Worm (Caenorhabditis elegans) whole organism, L2 larva: Measurements from ENCODE around the gene K08F4.3.

Experiments
- C34F6.9 ChIP-seq: fragments of 150-350 bp; optimal IDR thresholded peaks from 2 replicates; lab custom pipeline; 2014; ENCODE audit warnings: missing biosample characterization, missing genetic modification characterization
- F13H6.1 ChIP-seq: sonication (generic microtip); optimal IDR thresholded peaks from 2 replicates; lab custom pipeline; 2016; ENCODE audit warnings: missing genetic modification characterization, missing compliant biosample characterization
- Y55F3AM.14 ChIP-seq: fragments of 200-800 bp; sonication (Bioruptor generic); optimal IDR thresholded peaks from 2 replicates; lab custom pipeline; 2018; ENCODE audit warnings: mild to moderate bottlenecking, missing genetic modification characterization, missing compliant biosample characterization
- aly-2 ChIP-seq: fragments of 150-350 bp; optimal IDR thresholded peaks from 2 replicates; lab custom pipeline; 2014; ENCODE audit warnings: missing biosample characterization, missing genetic modification characterization
- ceh-16 ChIP-seq: fragments of 150-350 bp; optimal IDR thresholded peaks from 2 replicates; lab custom pipeline; 2014; ENCODE audit warnings: missing biosample characterization, missing genetic modification characterization
- crh-2 ChIP-seq: sonication (generic microtip); optimal IDR thresholded peaks from 2 replicates; lab custom pipeline; 2017; ENCODE audit warnings: missing biosample characterization, missing genetic modification characterization
- dmd-4 ChIP-seq: sonication (generic microtip); optimal IDR thresholded peaks from 2 replicates; lab custom pipeline; 2017; ENCODE audit warnings: missing biosample characterization, missing genetic modification characterization
- elt-1 ChIP-seq: fragments of 150-350 bp; optimal IDR thresholded peaks from 2 replicates; lab custom pipeline; 2014; ENCODE audit warnings: missing biosample characterization, missing genetic modification characterization
- elt-3 ChIP-seq: sonication (generic microtip); optimal IDR thresholded peaks from 2 replicates; lab custom pipeline; 2017; ENCODE audit warnings: missing biosample characterization, missing genetic modification characterization
- fos-1 ChIP-seq: fragments of 150-350 bp; optimal IDR thresholded peaks from 2 replicates; lab custom pipeline; 2014; ENCODE audit warnings: missing biosample characterization, missing genetic modification characterization
- gmeb-1 ChIP-seq: fragments of 150-350 bp; optimal IDR thresholded peaks from 2 replicates; lab custom pipeline; 2014; ENCODE audit warnings: missing biosample characterization, missing genetic modification characterization
- lin-11 ChIP-seq: fragments of 150-350 bp; sonication (generic microtip); optimal IDR thresholded peaks from 2 replicates; lab custom pipeline; 2014; ENCODE audit warnings: missing biosample characterization, missing genetic modification characterization, inconsistent platforms, mixed read lengths
- lin-13 ChIP-seq: fragments of 150-350 bp; optimal IDR thresholded peaks from 2 replicates; lab custom pipeline; 2014; ENCODE audit warnings: missing biosample characterization, missing genetic modification reagents, missing genetic modification characterization
- lin-39 ChIP-seq: fragments of 150-350 bp; optimal IDR thresholded peaks from 2 replicates; lab custom pipeline; 2014; ENCODE audit warnings: missing biosample characterization, missing genetic modification reagents, missing genetic modification characterization
- lsy-2 ChIP-seq, 2 experiments: fragments of 150-350 bp in 1 of 2; sonication (generic microtip) in 1 of 2; optimal IDR thresholded peaks; 2 replicates each; lab custom pipeline; 2014 to 2017; ENCODE audit warnings: missing biosample characterization in 2 of 2, missing genetic modification characterization in 2 of 2
- mbf-1 ChIP-seq: sonication (generic microtip); optimal IDR thresholded peaks from 2 replicates; lab custom pipeline; 2017; ENCODE audit warnings: missing biosample characterization, missing genetic modification characterization
- nhr-10 ChIP-seq: sonication (generic microtip); optimal IDR thresholded peaks from 2 replicates; lab custom pipeline; 2017; ENCODE audit warnings: missing biosample characterization, missing genetic modification characterization
- nhr-129 ChIP-seq: fragments of 150-350 bp; optimal IDR thresholded peaks from 2 replicates; lab custom pipeline; 2014; ENCODE audit warnings: missing biosample characterization, missing genetic modification characterization
- nhr-21 ChIP-seq: fragments of 150-350 bp; optimal IDR thresholded peaks from 2 replicates; lab custom pipeline; 2014; ENCODE audit warnings: missing biosample characterization, missing genetic modification characterization
- nhr-23 ChIP-seq: fragments of 150-350 bp; optimal IDR thresholded peaks from 2 replicates; lab custom pipeline; 2014; ENCODE audit warnings: missing biosample characterization, missing genetic modification reagents, missing genetic modification characterization
- nhr-237 ChIP-seq: fragments of 150-350 bp; optimal IDR thresholded peaks from 2 replicates; lab custom pipeline; 2014; ENCODE audit warnings: missing biosample characterization, missing genetic modification characterization
- nhr-25 ChIP-seq: fragments of 150-350 bp; sonication (generic microtip); optimal IDR thresholded peaks from 3 replicates; lab custom pipeline; 2014; ENCODE audit warnings: missing biosample characterization, missing genetic modification characterization
- nhr-77 ChIP-seq: fragments of 150-350 bp; optimal IDR thresholded peaks from 2 replicates; lab custom pipeline; 2014; ENCODE audit warnings: missing biosample characterization, missing genetic modification characterization
- skn-1 ChIP-seq: sonication (generic microtip); optimal IDR thresholded peaks from 2 replicates; lab custom pipeline; 2017; ENCODE audit warnings: missing biosample characterization, missing genetic modification characterization
- sma-3 ChIP-seq: sonication (generic microtip); optimal IDR thresholded peaks from 2 replicates; lab custom pipeline; 2016; ENCODE audit warnings: missing genetic modification reagents, missing genetic modification characterization, missing compliant biosample characterization
- sma-9 ChIP-seq, 2 experiments: fragments of 150-350 bp in 1 of 2; sonication (generic microtip) in 1 of 2; optimal IDR thresholded peaks; 2 replicates each; lab custom pipeline; 2014 to 2016; ENCODE audit warnings: missing genetic modification characterization in 2 of 2, mild to moderate bottlenecking in 1 of 2, missing biosample characterization in 1 of 2, missing compliant biosample characterization in 1 of 2, missing genetic modification reagents in 1 of 2, moderate library complexity in 1 of 2
- unc-39 ChIP-seq: fragments of 150-350 bp; optimal IDR thresholded peaks from 2 replicates; lab custom pipeline; 2014; ENCODE audit warnings: missing biosample characterization, missing genetic modification characterization
- unc-55 ChIP-seq: fragments of 150-350 bp; sonication (generic microtip); optimal IDR thresholded peaks from 3 replicates; lab custom pipeline; 2014; ENCODE audit warnings: missing biosample characterization, missing genetic modification reagents, missing genetic modification characterization
- unc-62 ChIP-seq: fragments of 150-350 bp; optimal IDR thresholded peaks from 2 replicates; lab custom pipeline; 2014; ENCODE audit warnings: missing biosample characterization, missing genetic modification reagents, missing genetic modification characterization

The K08F4.3 gene

DNA sequence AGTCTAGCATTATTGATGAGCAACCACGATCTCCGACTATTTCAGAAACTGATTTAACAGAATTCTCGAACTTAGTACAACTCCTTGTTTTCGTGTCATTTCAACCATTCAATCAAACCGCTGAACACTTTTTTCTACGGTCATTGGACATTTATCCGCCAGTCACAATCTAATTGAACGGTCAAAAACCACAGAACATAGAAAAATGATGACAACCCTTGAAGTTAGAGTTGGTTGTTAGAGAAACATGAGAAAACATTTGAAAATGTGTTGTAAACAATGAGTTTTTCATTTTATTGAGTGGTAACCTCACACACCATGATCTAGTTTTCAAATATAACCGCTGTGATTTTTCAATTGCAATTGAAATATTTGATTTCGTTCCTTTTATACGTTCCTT, 15.4 kb downstream of the K08F4.3 start:
- TF ChIP-seq lin-39 (tag; lab: Kevin White, UChicago) (no peak), skn-1 (tag; lab: Kevin White, UChicago) (peak; percentile 78)

DNA sequence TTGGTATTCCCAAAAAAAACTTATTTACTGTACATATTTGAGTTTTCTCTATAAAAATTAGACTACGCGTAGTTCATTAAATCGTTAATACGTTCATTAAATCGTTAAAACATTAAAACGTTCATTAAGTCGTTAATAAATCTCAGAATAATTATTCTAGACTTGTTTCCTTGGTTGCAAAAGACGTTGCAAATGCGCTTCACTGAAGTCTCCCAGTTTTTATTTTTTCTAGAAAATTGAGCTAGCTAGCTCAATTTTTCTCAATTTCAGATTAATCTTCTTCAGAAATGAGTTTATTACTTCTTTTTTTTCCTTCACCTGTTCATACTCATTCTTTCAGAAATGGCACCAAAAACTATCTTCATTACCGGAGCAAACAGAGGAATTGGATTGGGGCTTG, 15.9 kb downstream of the K08F4.3 start:
- no peak for TF ChIP-seq aly-2 (tag; lab: Kevin White, UChicago)
- TF ChIP-seq nhr-237 (tag; lab: Kevin White, UChicago), result no peak
- TF ChIP-seq fos-1, result no peak

DNA sequence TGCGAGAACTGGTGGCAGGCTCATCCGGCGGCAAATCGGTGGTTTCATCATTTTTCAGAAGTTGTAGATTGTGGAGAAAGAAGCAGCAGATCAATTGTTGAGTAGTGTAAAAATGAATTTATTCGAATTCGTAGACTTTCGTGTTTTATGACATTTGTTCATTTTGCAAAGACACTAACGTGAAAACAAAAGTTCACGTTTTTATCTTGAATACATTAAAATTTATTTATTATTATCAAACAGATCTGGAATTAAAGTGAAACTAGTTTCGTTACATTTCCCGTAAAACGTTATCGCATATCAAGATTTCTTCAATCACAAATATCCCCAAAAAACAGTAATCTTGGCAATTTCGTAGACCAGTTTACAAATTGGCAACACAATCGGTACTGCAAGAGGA, 17.8 kb downstream of the K08F4.3 start, which contains the start of gene T14G10.8:
TSS of gene T14G10.8 (minus strand) at position 101 of the 400 bp plus-strand sequence.
- no peak for TF ChIP-seq nhr-23 (tag; lab: Kevin White, UChicago)
- TF ChIP-seq nhr-129 (tag; lab: Kevin White, UChicago), result no peak
- TF ChIP-seq unc-55, result no peak
- no peak for TF ChIP-seq unc-62 (GFP tag; lab: Kevin White, UChicago)
- no peak for TF ChIP-seq dmd-4 (tag; lab: Kevin White, UChicago)
- TF ChIP-seq F13H6.1, result no peak
- no peak for TF ChIP-seq elt-1 (tag; lab: Kevin White, UChicago)
- no peak for TF ChIP-seq unc-39 (tag; lab: Kevin White, UChicago)

- TF ChIP-seq crh-2 (tag; lab: Kevin White, UChicago), result no peak
Observed at ce11 chrIV:10148938-10149337, 19.9 kb downstream of the K08F4.3 start, which contains the start of gene pigs-1. Gene pigs-1, minus strand, starts transcription at chrIV:10149038.

ce11 chrIV:10150552-10151004, 21.5 kb downstream of the K08F4.3 start, which contains the start of gene tsp-12:
Gene tsp-12, minus strand, starts transcription at chrIV:10150602.
- no peak for TF ChIP-seq lin-11 (tag; lab: Kevin White, UChicago)
- TF ChIP-seq F13H6.1, result peak; percentile 51
- no peak for TF ChIP-seq Y55F3AM.14 (GFP tag; lab: Kevin White, UChicago)
- no peak for TF ChIP-seq elt-3
- peak; percentile 2 for TF ChIP-seq C34F6.9 (tag; lab: Kevin White, UChicago)
- no peak for TF ChIP-seq nhr-129 (tag; lab: Kevin White, UChicago)
- peak; percentile 23 for TF ChIP-seq lin-13 (GFP tag; lab: Kevin White, UChicago)
- no peak for TF ChIP-seq mbf-1 (tag; lab: Kevin White, UChicago)

- peak; percentile 78 to 96 for TF ChIP-seq lsy-2 (tag; optimal IDR thresholded peaks at IDR 0.05; lab: Kevin White, UChicago)
- TF ChIP-seq unc-39 (tag; lab: Kevin White, UChicago), result no peak
- peak; percentile 73 for TF ChIP-seq unc-55
- TF ChIP-seq ceh-16 (tag; lab: Kevin White, UChicago), result no peak
- peak; percentile 25 for TF ChIP-seq F13H6.1
- no peak for TF ChIP-seq nhr-23 (tag; lab: Kevin White, UChicago)
- TF ChIP-seq fos-1, result peak; percentile 5
- TF ChIP-seq nhr-77 (tag; lab: Kevin White, UChicago), result no peak
- TF ChIP-seq nhr-21 (tag; lab: Kevin White, UChicago), result no peak
- TF ChIP-seq sma-3 (GFP tag; lab: Kevin White, UChicago), result peak; percentile 22
- TF ChIP-seq gmeb-1 (tag; lab: Kevin White, UChicago), result peak; percentile 58
- no peak for TF ChIP-seq nhr-10 (tag; lab: Kevin White, UChicago)
- TF ChIP-seq nhr-129 (tag; lab: Kevin White, UChicago), result peak; percentile 43
- peak; percentile 57 for TF ChIP-seq lin-13 (GFP tag; lab: Kevin White, UChicago)
- peak; percentile 75 for TF ChIP-seq C34F6.9 (tag; lab: Kevin White, UChicago)
- TF ChIP-seq nhr-25 (tag; lab: Kevin White, UChicago), result peak; percentile 35
- no peak for TF ChIP-seq Y55F3AM.14 (GFP tag; lab: Kevin White, UChicago)
- TF ChIP-seq sma-9 (GFP tag; optimal IDR thresholded peaks at IDR 0.05; lab: Kevin White, UChicago), result peak; percentile 69
- TF ChIP-seq sma-9 (tag; optimal IDR thresholded peaks at IDR 0.05; lab: Kevin White, UChicago), result no peak
- TF ChIP-seq crh-2 (tag; lab: Kevin White, UChicago), result peak; percentile 97
- no peak for TF ChIP-seq nhr-237 (tag; lab: Kevin White, UChicago)
- no peak for TF ChIP-seq elt-3
- TF ChIP-seq unc-62 (GFP tag; lab: Kevin White, UChicago), result no peak
Observed at ce11 chrIV:10151439-10151997, 22.5 kb downstream of the K08F4.3 start, which contains the start of gene copg-1. Gene copg-1, plus strand, starts transcription at chrIV:10151947.
